Fruit fly (Drosophila melanogaster) Kc167 (cell line): Measurements from ENCODE around the gene Ccp84Ab.

Experiments used
- Myc ChIP-seq: fragments of >200 bp; optimal IDR thresholded peaks from 2 replicates; lab custom pipeline; 2017; ENCODE audit warnings: missing external identifiers
- Sin3A ChIP-seq: fragments of >200 bp; optimal IDR thresholded peaks from 2 replicates; lab custom pipeline; 2018; ENCODE audit warnings: missing external identifiers
- h ChIP-seq: fragments of >200 bp; optimal IDR thresholded peaks from 3 replicates; lab custom pipeline; 2018; ENCODE audit warnings: missing external identifiers
- insv ChIP-seq: fragments of >200 bp; optimal IDR thresholded peaks from 3 replicates; lab custom pipeline; 2018; ENCODE audit warnings: missing external identifiers
- psq ChIP-seq: fragments of >200 bp; optimal IDR thresholded peaks from 2 replicates; lab custom pipeline; 2017; ENCODE audit warnings: missing external identifiers
- ttk ChIP-seq: sonication (Bioruptor generic); optimal IDR thresholded peaks from 2 replicates; lab custom pipeline; 2017; ENCODE audit warnings: missing external identifiers

Gene Ccp84Ab

dm6 chr3R:6706327-6706726 lies 3.6 kb upstream of the Ccp84Ab start:
- TF ChIP-seq h: no peak
- TF ChIP-seq Myc (lab: Kevin White, UChicago): no peak
- no peak for TF ChIP-seq psq
- TF ChIP-seq Sin3A (lab: Kevin White, UChicago): no peak
- TF ChIP-seq ttk (lab: Kevin White, UChicago): no peak
- no peak for TF ChIP-seq insv

- TF ChIP-seq Sin3A (lab: Kevin White, UChicago) (no peak), psq (no peak), h (no peak), ttk (lab: Kevin White, UChicago) (no peak), insv (no peak), Myc (lab: Kevin White, UChicago) (no peak)
Measured at dm6 chr3R:6703784-6704183, 1.1 kb upstream of the Ccp84Ab start, which contains the start of gene Ccp84Aa. Gene Ccp84Aa, plus strand, starts transcription at chr3R:6704084.

dm6 chr3R:6696221-6696749 lies 6.4 kb downstream of the Ccp84Ab start, which contains the start of gene Ccp84Ac:
Gene Ccp84Ac, minus strand, starts transcription at chr3R:6696271.
- TF ChIP-seq Sin3A (lab: Kevin White, UChicago) (no peak), psq (no peak), Myc (lab: Kevin White, UChicago) (no peak), ttk (lab: Kevin White, UChicago) (no peak), h (no peak)

- no peak for TF ChIP-seq insv
- TF ChIP-seq h: no peak
- no peak for TF ChIP-seq Sin3A (lab: Kevin White, UChicago)
- TF ChIP-seq Myc (lab: Kevin White, UChicago): no peak
- TF ChIP-seq psq: no peak
- no peak for TF ChIP-seq ttk (lab: Kevin White, UChicago)
Measured at dm6 chr3R:6692432-6692831, 10.2 kb downstream of the Ccp84Ab start, which contains the start of gene Ccp84Ad. Gene Ccp84Ad, plus strand, starts transcription at chr3R:6692732.

dm6 chr3R:6691658-6692057 lies 11.0 kb downstream of the Ccp84Ab start, which contains the start of gene Ccp84Ae:
Gene Ccp84Ae, minus strand, starts transcription at chr3R:6691758.
- no peak for TF ChIP-seq h
- no peak for TF ChIP-seq Sin3A (lab: Kevin White, UChicago)
- no peak for TF ChIP-seq ttk (lab: Kevin White, UChicago)
- TF ChIP-seq Myc (lab: Kevin White, UChicago): no peak
- no peak for TF ChIP-seq insv
- no peak for TF ChIP-seq psq

- no peak for TF ChIP-seq h
- no peak for TF ChIP-seq ttk (lab: Kevin White, UChicago)
- no peak for TF ChIP-seq Myc (lab: Kevin White, UChicago)
- TF ChIP-seq psq: no peak
- TF ChIP-seq insv: no peak
- no peak for TF ChIP-seq Sin3A (lab: Kevin White, UChicago)
Measured at dm6 chr3R:6690139-6690538, 12.5 kb downstream of the Ccp84Ab start, which contains the start of gene Ccp84Af. Gene Ccp84Af, minus strand, starts transcription at chr3R:6690239.

dm6 chr3R:6688160-6688559 lies 14.5 kb downstream of the Ccp84Ab start:
- no peak for TF ChIP-seq ttk (lab: Kevin White, UChicago)
- TF ChIP-seq Sin3A (lab: Kevin White, UChicago): no peak
- no peak for TF ChIP-seq insv

dm6 chr3R:6687219-6687618 lies 15.5 kb downstream of the Ccp84Ab start:
- TF ChIP-seq Sin3A (lab: Kevin White, UChicago): no peak
- TF ChIP-seq Myc (lab: Kevin White, UChicago): no peak

- TF ChIP-seq h (no peak), Sin3A (lab: Kevin White, UChicago) (no peak), ttk (lab: Kevin White, UChicago) (no peak), insv (no peak), Myc (lab: Kevin White, UChicago) (no peak), psq (no peak)
Measured at dm6 chr3R:6686428-6686827, 16.2 kb downstream of the Ccp84Ab start, which contains the start of gene Ccp84Ag. Gene Ccp84Ag, plus strand, starts transcription at chr3R:6686728.

dm6 chr3R:6684145-6684544 lies 18.5 kb downstream of the Ccp84Ab start, which contains the start of gene Edg84A:
Gene Edg84A, plus strand, starts transcription at chr3R:6684445.
- TF ChIP-seq ttk (lab: Kevin White, UChicago): no peak
- no peak for TF ChIP-seq psq
- no peak for TF ChIP-seq insv
- no peak for TF ChIP-seq Myc (lab: Kevin White, UChicago)
- no peak for TF ChIP-seq Sin3A (lab: Kevin White, UChicago)
- TF ChIP-seq h: no peak

- TF ChIP-seq Sin3A (lab: Kevin White, UChicago): no peak
- TF ChIP-seq ttk (lab: Kevin White, UChicago): no peak
- TF ChIP-seq h: no peak
- no peak for TF ChIP-seq Myc (lab: Kevin White, UChicago)
- TF ChIP-seq psq: no peak
- no peak for TF ChIP-seq insv
Measured at dm6 chr3R:6683671-6684070, 19.0 kb downstream of the Ccp84Ab start.

- TF ChIP-seq Sin3A (lab: Kevin White, UChicago) (no peak), insv (no peak), h (no peak), psq (no peak), ttk (lab: Kevin White, UChicago) (no peak), Myc (lab: Kevin White, UChicago) (no peak)
Measured at dm6 chr3R:6683135-6683534, 19.5 kb downstream of the Ccp84Ab start.

- TF ChIP-seq h: no peak
- TF ChIP-seq insv: no peak
- TF ChIP-seq Sin3A (lab: Kevin White, UChicago): no peak
- no peak for TF ChIP-seq Myc (lab: Kevin White, UChicago)
- TF ChIP-seq psq: no peak
- no peak for TF ChIP-seq ttk (lab: Kevin White, UChicago)
Measured at dm6 chr3R:6678480-6678879, 24.2 kb downstream of the Ccp84Ab start, which contains the start of gene lab. Gene lab, minus strand, starts transcription at chr3R:6678590.
